Fruit fly (Drosophila melanogaster): Measurements from ENCODE around the gene CG7829.
A peak's percentile ranks its signal among the peaks of the same experiment; 100 is the strongest.

CG7829 gene

dm6 chr3R:29773833-29774324, 43.7 kb downstream of the CG7829 start (continued):
- no peak for TF ChIP-seq CG14860 (GFP tag; IDR thresholded peaks at IDR 0.05; ENCODE audit: partially characterized antibody)
- peak; percentile 52 for TF ChIP-seq CG8924 (tag; optimal IDR thresholded peaks at IDR 0.05)
- no peak for TF ChIP-seq salm (tag; optimal IDR thresholded peaks at IDR 0.05)
- peak; percentile 57 for TF ChIP-seq CG1647 (GFP tag; optimal IDR thresholded peaks at IDR 0.05)
- TF ChIP-seq pnt (GFP tag; optimal IDR thresholded peaks at IDR 0.05), result peak; percentile 56
- TF ChIP-seq Mes4 (GFP tag; optimal IDR thresholded peaks at IDR 0.05), result peak; percentile 61
- TF ChIP-seq CG17385 (GFP tag; optimal IDR thresholded peaks at IDR 0.05), result peak; percentile 67
- peak; percentile 74 for TF ChIP-seq CG4404 (GFP tag; IDR thresholded peaks at IDR 0.05)
- peak; percentile 48 for TF ChIP-seq schlank (tag; optimal IDR thresholded peaks at IDR 0.05)
- peak; percentile 12 for TF ChIP-seq CG12299 (tag; optimal IDR thresholded peaks at IDR 0.05)
- no peak for TF ChIP-seq ato (GFP tag; IDR thresholded peaks at IDR 0.05; ENCODE audit: partially characterized antibody)
- TF ChIP-seq CG13775 (GFP tag; optimal IDR thresholded peaks at IDR 0.05), result peak; percentile 75
- peak; percentile 53 for TF ChIP-seq CG9437 (GFP tag; optimal IDR thresholded peaks at IDR 0.05)
- TF ChIP-seq nerfin-1 (tag; optimal IDR thresholded peaks at IDR 0.05), result no peak
- peak; percentile 88 for TF ChIP-seq zfh2 (GFP tag; optimal IDR thresholded peaks at IDR 0.05)
- no peak for TF ChIP-seq yki (optimal IDR thresholded peaks at IDR 0.05)
- TF ChIP-seq B-H1 (GFP tag; IDR thresholded peaks at IDR 0.05), result peak; percentile 40
- TF ChIP-seq tgo (GFP tag; IDR thresholded peaks at IDR 0.05), result peak; percentile 80
- TF ChIP-seq lola (GFP tag; optimal IDR thresholded peaks at IDR 0.05), result peak in 1 of 3 experiments; percentile 50
- TF ChIP-seq CG1529 (GFP tag; optimal IDR thresholded peaks at IDR 0.05), result peak; percentile 32
- peak; percentile 33 for TF ChIP-seq BtbVII (GFP tag; optimal IDR thresholded peaks at IDR 0.05)
- TF ChIP-seq CG30403 (GFP tag; optimal IDR thresholded peaks at IDR 0.05), result peak; percentile 82
- TF ChIP-seq CG6654 (GFP tag; optimal IDR thresholded peaks at IDR 0.05), result peak; percentile 39
- TF ChIP-seq PHDP (tag; optimal IDR thresholded peaks at IDR 0.05), result peak; percentile 74
- no peak for TF ChIP-seq CG7963 (GFP tag; IDR thresholded peaks at IDR 0.05; ENCODE audit: partially characterized antibody)
- TF ChIP-seq CG9817 (tag; optimal IDR thresholded peaks at IDR 0.05), result peak; percentile 77
- TF ChIP-seq shn (GFP tag; optimal IDR thresholded peaks at IDR 0.05), result peak; percentile 89
- peak; percentile 56 for TF ChIP-seq rib (GFP tag; IDR thresholded peaks at IDR 0.05)
- peak; percentile 77 for TF ChIP-seq CHES-1-like (GFP tag; optimal IDR thresholded peaks at IDR 0.05)
- peak; percentile 81 for TF ChIP-seq fd3F (GFP tag; optimal IDR thresholded peaks at IDR 0.05)
- peak; percentile 72 for TF ChIP-seq lab (GFP tag; optimal IDR thresholded peaks at IDR 0.05)
- TF ChIP-seq Jarid2 (GFP tag; optimal IDR thresholded peaks at IDR 0.05), result peak; percentile 45
- peak; percentile 99 for TF ChIP-seq CG13894 (tag; optimal IDR thresholded peaks at IDR 0.05)
- TF ChIP-seq CG6272 (GFP tag; IDR thresholded peaks at IDR 0.05), result peak; percentile 21; the same call in 1 of the 2 replicates
- TF ChIP-seq Myb (GFP tag; optimal IDR thresholded peaks at IDR 0.05), result peak; percentile 56
- peak; percentile 90 for TF ChIP-seq lilli (GFP tag; optimal IDR thresholded peaks at IDR 0.05)
- TF ChIP-seq CG9727 (GFP tag; optimal IDR thresholded peaks at IDR 0.05), result peak; percentile 76
- TF ChIP-seq CG42726 (GFP tag; IDR thresholded peaks at IDR 0.05; ENCODE audit: partially characterized antibody), result no peak
- TF ChIP-seq CG17802 (tag; optimal IDR thresholded peaks at IDR 0.05), result peak; percentile 8
- no peak for TF ChIP-seq zf30C (GFP tag; optimal IDR thresholded peaks at IDR 0.05)
- no peak for TF ChIP-seq CG6854 (GFP tag; optimal IDR thresholded peaks at IDR 0.05)
- TF ChIP-seq CG10431 (GFP tag; optimal IDR thresholded peaks at IDR 0.05), result no peak
- TF ChIP-seq mirr (GFP tag; optimal IDR thresholded peaks at IDR 0.05), result peak; percentile 63
- TF ChIP-seq CG6813 (GFP tag; optimal IDR thresholded peaks at IDR 0.05), result peak; percentile 63
- peak; percentile 84 for TF ChIP-seq mam (GFP tag; optimal IDR thresholded peaks at IDR 0.05)
- no peak for TF ChIP-seq ro (GFP tag; IDR thresholded peaks at IDR 0.05)
- TF ChIP-seq gcm (GFP tag; optimal IDR thresholded peaks at IDR 0.05), result no peak
- peak; percentile 52; the same call in 1 of the 2 replicates for TF ChIP-seq peb (GFP tag; IDR thresholded peaks at IDR 0.05)
- peak; percentile 67 for TF ChIP-seq pum (GFP tag; optimal IDR thresholded peaks at IDR 0.05)
- no peak for TF ChIP-seq lbe (GFP tag; optimal IDR thresholded peaks at IDR 0.05)

Data from whole organism, embryonic.